Worm (Caenorhabditis elegans): ENCODE data around the gene dct-17.

- TF ChIP-seq ztf-23 (GFP tag; IDR thresholded peaks at IDR 0.05) (no peak), tab-1 (GFP tag; IDR thresholded peaks at IDR 0.05) (no peak), cog-1 (tag; optimal IDR thresholded peaks at IDR 0.05) (no peak), flt-1 (GFP tag; IDR thresholded peaks at IDR 0.05) (no peak)
These were observed 26.6 kb downstream of the dct-17 start, which contains the start of gene T01D3.3 for ce11 chrV:13703960-13704359.
